Fruit fly (Drosophila melanogaster) whole organism, prepupa: ENCODE measurements around the gene mRpS35.

ENCODE experiments used
- CG11902 ChIP-seq: fragments of 200-800 bp; sonication (Bioruptor generic); optimal IDR thresholded peaks from 3 replicates; lab custom pipeline; 2016; ENCODE audit warnings: missing biosample characterization, missing genetic modification characterization
- CG3032 ChIP-seq: fragments of 200-800 bp; optimal IDR thresholded peaks from 2 replicates; lab custom pipeline; 2019; ENCODE audit warnings: missing biosample characterization, mild to moderate bottlenecking, missing genetic modification characterization, moderate library complexity
- Eip78C ChIP-seq: fragments of 200-800 bp; sonication (Bioruptor generic); peaks from one replicate; lab custom pipeline; 2016; ENCODE audit warnings: missing biosample characterization, missing genetic modification characterization
- Gug ChIP-seq: fragments of 200-800 bp; sonication (Bioruptor generic); IDR thresholded peaks from 2 replicates; pipeline ENCODE4 v1.3.6; 2022; ENCODE audit warnings: missing biosample characterization, missing genetic modification characterization
- Met ChIP-seq: fragments of 200-800 bp; sonication (Bioruptor generic); optimal IDR thresholded peaks from 3 replicates; lab custom pipeline; 2016; ENCODE audit warnings: missing biosample characterization, missing genetic modification characterization
- achi ChIP-seq: fragments of 200-800 bp; sonication (Bioruptor generic); optimal IDR thresholded peaks from 3 replicates; lab custom pipeline; 2016; ENCODE audit warnings: missing biosample characterization, missing genetic modification characterization
- net ChIP-seq: fragments of 200-800 bp; sonication (Bioruptor generic); optimal IDR thresholded peaks from 3 replicates; lab custom pipeline; 2016; ENCODE audit warnings: missing biosample characterization, missing genetic modification characterization
- svp ChIP-seq: fragments of 200-800 bp; sonication (Bioruptor generic); peaks from one replicate; lab custom pipeline; 2016; ENCODE audit warnings: missing biosample characterization, missing genetic modification characterization

DNA sequence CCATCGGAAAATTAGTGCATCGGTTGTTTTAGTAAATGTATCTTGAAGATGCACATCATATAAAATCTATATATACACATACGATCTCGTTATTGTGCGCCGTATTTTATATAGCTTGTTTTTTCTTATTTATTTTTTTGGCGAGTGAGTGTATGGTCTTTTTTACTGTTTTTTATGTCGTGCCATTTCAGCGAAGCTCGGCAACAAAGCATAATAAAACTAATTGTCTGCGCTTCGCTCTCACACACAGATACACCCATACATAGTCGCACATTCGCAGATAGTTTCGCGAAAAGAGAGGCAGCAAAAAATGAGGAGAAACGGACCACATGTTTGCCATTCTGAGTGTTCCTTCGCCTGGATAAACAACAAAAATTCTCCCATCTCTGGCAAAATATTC, 37.2 kb downstream of the mRpS35 start:
- TF ChIP-seq CG11902 (GFP tag; lab: Kevin White, UChicago): no peak
- TF ChIP-seq CG3032 (tag; lab: Kevin White, UChicago): peak; percentile 5
- no peak for TF ChIP-seq achi (GFP tag; lab: Kevin White, UChicago)
- TF ChIP-seq svp (GFP tag; lab: Kevin White, UChicago): no peak
- peak; percentile 47 for TF ChIP-seq net
- peak; percentile 70 for TF ChIP-seq Eip78C (GFP tag; lab: Kevin White, UChicago)
- TF ChIP-seq Met (GFP tag; lab: Kevin White, UChicago): no peak
- no peak for TF ChIP-seq Gug
